Worm (Caenorhabditis elegans): ENCODE measurements around the gene hpo-9.

hpo-9 gene

DNA sequence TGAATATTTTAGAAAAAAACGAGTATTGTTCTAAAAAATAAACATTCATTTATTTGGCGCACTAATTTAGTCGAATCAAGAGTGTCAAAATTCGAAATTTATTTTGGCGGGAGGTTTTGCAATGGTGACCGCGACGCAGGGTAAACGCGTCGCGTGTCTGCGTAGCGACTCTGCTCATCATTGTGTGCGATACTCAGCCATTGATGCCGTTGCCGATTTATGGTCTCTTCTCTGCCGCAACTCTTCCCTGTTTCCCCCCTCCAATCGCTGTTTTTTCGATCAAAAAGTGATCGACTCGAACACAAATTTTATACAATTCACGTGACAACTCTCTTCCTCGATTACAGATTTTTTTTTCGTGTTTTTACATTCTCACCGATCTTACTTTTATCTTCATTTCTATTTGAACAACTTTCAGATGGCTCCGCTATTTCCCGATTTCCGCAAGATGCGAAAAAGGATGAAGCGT, 40.4 kb downstream of the hpo-9 start, which contains the start of gene F09G2.2 (continued):
- TF ChIP-seq isw-1 (GFP tag; IDR thresholded peaks at IDR 0.05) (peak; percentile 88), efl-3 (GFP tag; optimal IDR thresholded peaks at IDR 0.05) (no peak), nhr-237 (tag; optimal IDR thresholded peaks at IDR 0.05) (peak; percentile 79), tlp-1 (tag; optimal IDR thresholded peaks at IDR 0.05) (no peak), nhr-77 (tag; optimal IDR thresholded peaks at IDR 0.05) (peak; percentile 86), mep-1 (tag; optimal IDR thresholded peaks at IDR 0.05) (peak; percentile 95), mef-2 (tag; optimal IDR thresholded peaks at IDR 0.05) (peak; percentile 62)

- TF ChIP-seq ztf-11 (tag; optimal IDR thresholded peaks at IDR 0.05) (no peak), nhr-76 (tag; optimal IDR thresholded peaks at IDR 0.05) (no peak), ama-1 (optimal IDR thresholded peaks at IDR 0.05) (no peak), fkh-10 (GFP tag; optimal IDR thresholded peaks at IDR 0.05) (no peak), egl-27 (tag; optimal IDR thresholded peaks at IDR 0.05) (no peak)
Observed at ce11 chrV:7196037-7196436, 40.9 kb downstream of the hpo-9 start, which contains the start of gene attf-2. TSS of gene attf-2 (minus strand) at chrV:7196137.

DNA sequence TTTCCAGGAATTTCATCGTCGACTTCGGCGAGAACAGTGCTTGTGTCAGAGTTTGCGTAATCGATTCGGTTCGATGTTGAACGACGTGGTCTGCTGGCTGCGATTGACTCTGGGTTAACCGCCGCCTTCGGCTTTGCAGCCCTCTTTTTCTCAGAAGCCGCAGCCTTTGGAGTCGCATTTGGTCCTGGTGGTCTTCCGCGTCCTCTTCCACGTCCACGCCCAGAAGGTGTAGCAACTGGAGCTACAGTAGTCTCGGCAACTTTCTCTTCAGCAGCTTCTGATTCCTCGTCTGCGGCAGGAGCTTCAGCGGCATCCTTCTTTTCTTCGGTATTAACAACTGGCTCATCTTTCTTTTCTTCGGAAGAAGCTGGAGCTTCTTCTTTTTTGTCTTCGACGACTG, 42.1 kb downstream of the hpo-9 start:
- TF ChIP-seq alr-1 (tag; optimal IDR thresholded peaks at IDR 0.05; ENCODE audit: borderline replicate concordance): no peak
- no peak for TF ChIP-seq pax-3 (tag; optimal IDR thresholded peaks at IDR 0.05)
- TF ChIP-seq F16B12.6 (tag; optimal IDR thresholded peaks at IDR 0.05): no peak
- TF ChIP-seq lsy-2 (tag; optimal IDR thresholded peaks at IDR 0.05): no peak
- no peak for TF ChIP-seq ets-5 (GFP tag; IDR thresholded peaks at IDR 0.05)
- no peak for TF ChIP-seq swsn-7 (tag; optimal IDR thresholded peaks at IDR 0.05)
- TF ChIP-seq C34B4.2 (tag; optimal IDR thresholded peaks at IDR 0.05): no peak
- no peak for TF ChIP-seq unc-30 (tag; optimal IDR thresholded peaks at IDR 0.05)
- TF ChIP-seq aly-2 (tag; optimal IDR thresholded peaks at IDR 0.05): no peak
- no peak for TF ChIP-seq mep-1 (tag; optimal IDR thresholded peaks at IDR 0.05)
- TF ChIP-seq isw-1 (GFP tag; IDR thresholded peaks at IDR 0.05): no peak
- TF ChIP-seq elt-2 (tag; optimal IDR thresholded peaks at IDR 0.05): no peak
- no peak for TF ChIP-seq fkh-10 (GFP tag; optimal IDR thresholded peaks at IDR 0.05)
- TF ChIP-seq Y116A8C.19 (tag; optimal IDR thresholded peaks at IDR 0.05; ENCODE audit: borderline replicate concordance): no peak
- no peak for TF ChIP-seq tbx-2 (tag; optimal IDR thresholded peaks at IDR 0.05)
- TF ChIP-seq nhr-76 (tag; optimal IDR thresholded peaks at IDR 0.05): no peak
- no peak for TF ChIP-seq nhr-19 (GFP tag; conservative IDR thresholded peaks at IDR 0.05)
- TF ChIP-seq unc-130 (tag; optimal IDR thresholded peaks at IDR 0.05): no peak
- no peak for TF ChIP-seq tlp-1 (tag; optimal IDR thresholded peaks at IDR 0.05)
- TF ChIP-seq egl-13 (tag; optimal IDR thresholded peaks at IDR 0.05): no peak

ce11 chrV:7193562-7193961, 43.4 kb downstream of the hpo-9 start, which contains the start of gene F09G2.8:
TSS of gene F09G2.8 (minus strand) at chrV:7193662.
- TF ChIP-seq nhr-12 (tag; optimal IDR thresholded peaks at IDR 0.05): no peak
- no peak for TF ChIP-seq sup-37 (GFP tag; optimal IDR thresholded peaks at IDR 0.05)
- no peak for TF ChIP-seq unc-130 (tag; optimal IDR thresholded peaks at IDR 0.05)

DNA sequence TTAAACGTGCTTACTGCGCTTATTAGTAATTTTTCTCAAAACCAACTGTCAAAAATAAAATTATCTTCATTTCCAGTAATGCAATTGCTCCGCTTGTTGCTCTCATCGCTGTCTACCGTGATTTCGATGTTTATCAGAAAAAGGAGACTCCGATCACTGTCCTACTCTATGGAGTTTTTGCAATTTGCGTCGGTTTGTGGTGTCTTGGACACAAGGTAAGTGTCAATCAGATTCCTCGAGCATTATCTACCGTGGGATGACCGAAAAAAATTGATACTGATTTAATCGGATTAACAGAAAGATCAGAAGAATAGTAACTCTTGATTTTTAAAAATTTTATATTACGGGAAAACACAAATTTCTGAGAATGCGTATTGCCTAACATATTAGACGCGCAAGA, 49.6 kb downstream of the hpo-9 start:
- no peak for TF ChIP-seq hlh-4 (tag; optimal IDR thresholded peaks at IDR 0.05)
- no peak for TF ChIP-seq nhr-85 (tag)
- TF ChIP-seq elt-2 (tag; optimal IDR thresholded peaks at IDR 0.05): no peak
- no peak for TF ChIP-seq lir-3 (tag; optimal IDR thresholded peaks at IDR 0.05; ENCODE audit: poor library complexity)

ce11 chrV:7186599-7186998, 50.3 kb downstream of the hpo-9 start:
- TF ChIP-seq jun-1 (tag; optimal IDR thresholded peaks at IDR 0.05) (peak; percentile 43), elt-2 (tag; optimal IDR thresholded peaks at IDR 0.05) (peak; percentile 88), C04F5.9 (tag; optimal IDR thresholded peaks at IDR 0.05) (no peak)
